Worm (Caenorhabditis elegans): Measurements from ENCODE around the gene zchc-1A.
A peak's percentile ranks its signal among the peaks of the same experiment; 100 is the strongest.

The zchc-1A gene

ce11 chrX:5174256-5174655 lies at the start of gene zchc-1A:
Gene zchc-1A, plus strand, starts transcription at chrX:5174369.
- TF ChIP-seq hmg-4 (GFP tag; optimal IDR thresholded peaks at IDR 0.05), result no peak
- no peak for TF ChIP-seq tra-4 (tag; optimal IDR thresholded peaks at IDR 0.05)
- TF ChIP-seq flt-1 (GFP tag; IDR thresholded peaks at IDR 0.05), result no peak
- no peak for TF ChIP-seq ama-1 (optimal IDR thresholded peaks at IDR 0.05)
- TF ChIP-seq tbx-37 (GFP tag; conservative IDR thresholded peaks at IDR 0.05), result no peak
- no peak for TF ChIP-seq B0310.2 (tag; optimal IDR thresholded peaks at IDR 0.05)
- TF ChIP-seq sea-1 (GFP tag; conservative IDR thresholded peaks at IDR 0.05), result no peak
- TF ChIP-seq pes-1 (GFP tag; IDR thresholded peaks at IDR 0.05), result no peak
- no peak for TF ChIP-seq F13C5.2 (tag; optimal IDR thresholded peaks at IDR 0.05)
- no peak for TF ChIP-seq hnd-1 (tag; optimal IDR thresholded peaks at IDR 0.05)
- TF ChIP-seq ceh-13 (GFP tag; optimal IDR thresholded peaks at IDR 0.05), result no peak
- no peak for TF ChIP-seq tbx-11 (GFP tag; IDR thresholded peaks at IDR 0.05)
- no peak for TF ChIP-seq ets-7 (tag; optimal IDR thresholded peaks at IDR 0.05)

ce11 chrX:5129447-5129846 lies 44.7 kb upstream of the zchc-1A start:
- TF ChIP-seq sea-1 (GFP tag; conservative IDR thresholded peaks at IDR 0.05) (no peak), B0310.2 (tag; optimal IDR thresholded peaks at IDR 0.05) (no peak), ets-7 (tag; optimal IDR thresholded peaks at IDR 0.05) (no peak), tbx-11 (GFP tag; IDR thresholded peaks at IDR 0.05) (no peak), flt-1 (GFP tag; IDR thresholded peaks at IDR 0.05) (no peak), tbx-37 (GFP tag; conservative IDR thresholded peaks at IDR 0.05) (no peak), scrt-1 (GFP tag; IDR thresholded peaks at IDR 0.05) (no peak), ceh-13 (GFP tag; optimal IDR thresholded peaks at IDR 0.05) (no peak), ceh-36 (tag; optimal IDR thresholded peaks at IDR 0.05) (no peak), tra-4 (tag; optimal IDR thresholded peaks at IDR 0.05) (no peak), hmbx-1 (tag; optimal IDR thresholded peaks at IDR 0.05) (no peak), hmg-4 (GFP tag; optimal IDR thresholded peaks at IDR 0.05) (no peak), aly-1 (tag; optimal IDR thresholded peaks at IDR 0.05) (no peak), F13C5.2 (tag; optimal IDR thresholded peaks at IDR 0.05) (no peak), hnd-1 (tag; optimal IDR thresholded peaks at IDR 0.05) (no peak), ama-1 (optimal IDR thresholded peaks at IDR 0.05) (no peak), pes-1 (GFP tag; IDR thresholded peaks at IDR 0.05) (no peak)

ce11 chrX:5131760-5132159 lies 42.4 kb upstream of the zchc-1A start:
- no peak for TF ChIP-seq hmbx-1 (tag; optimal IDR thresholded peaks at IDR 0.05)

ce11 chrX:5133980-5134379 lies 40.2 kb upstream of the zchc-1A start, which contains the start of gene tbc-7:
Gene tbc-7, plus strand, starts transcription at chrX:5134280.
- TF ChIP-seq ama-1 (optimal IDR thresholded peaks at IDR 0.05), result no peak
- TF ChIP-seq tbx-37 (GFP tag; conservative IDR thresholded peaks at IDR 0.05), result no peak
- TF ChIP-seq tra-4 (tag; optimal IDR thresholded peaks at IDR 0.05), result no peak
- TF ChIP-seq F13C5.2 (tag; optimal IDR thresholded peaks at IDR 0.05), result no peak
- TF ChIP-seq ceh-13 (GFP tag; optimal IDR thresholded peaks at IDR 0.05), result no peak
- TF ChIP-seq sea-1 (GFP tag; conservative IDR thresholded peaks at IDR 0.05), result no peak
- no peak for TF ChIP-seq ceh-36 (tag; optimal IDR thresholded peaks at IDR 0.05)
- no peak for TF ChIP-seq B0310.2 (tag; optimal IDR thresholded peaks at IDR 0.05)
- TF ChIP-seq hmg-4 (GFP tag; optimal IDR thresholded peaks at IDR 0.05), result no peak
- TF ChIP-seq flt-1 (GFP tag; IDR thresholded peaks at IDR 0.05), result no peak

ce11 chrX:5135548-5135947 lies 38.6 kb upstream of the zchc-1A start:
- TF ChIP-seq flt-1 (GFP tag; IDR thresholded peaks at IDR 0.05), result no peak
- no peak for TF ChIP-seq ama-1 (optimal IDR thresholded peaks at IDR 0.05)
- no peak for TF ChIP-seq aly-1 (tag; optimal IDR thresholded peaks at IDR 0.05)
- TF ChIP-seq scrt-1 (GFP tag; IDR thresholded peaks at IDR 0.05), result no peak
- TF ChIP-seq tbx-11 (GFP tag; IDR thresholded peaks at IDR 0.05), result no peak
- no peak for TF ChIP-seq F13C5.2 (tag; optimal IDR thresholded peaks at IDR 0.05)

ce11 chrX:5137716-5138470 lies 36.3 kb upstream of the zchc-1A start:
- TF ChIP-seq hnd-1 (tag; optimal IDR thresholded peaks at IDR 0.05), result no peak
- no peak for TF ChIP-seq tbx-37 (GFP tag; conservative IDR thresholded peaks at IDR 0.05)
- TF ChIP-seq hmg-4 (GFP tag; optimal IDR thresholded peaks at IDR 0.05), result no peak
- no peak for TF ChIP-seq aly-1 (tag; optimal IDR thresholded peaks at IDR 0.05)
- no peak for TF ChIP-seq ets-7 (tag; optimal IDR thresholded peaks at IDR 0.05)
- TF ChIP-seq tra-4 (tag; optimal IDR thresholded peaks at IDR 0.05), result no peak
- no peak for TF ChIP-seq pes-1 (GFP tag; IDR thresholded peaks at IDR 0.05)
- TF ChIP-seq F13C5.2 (tag; optimal IDR thresholded peaks at IDR 0.05), result no peak
- TF ChIP-seq ama-1 (optimal IDR thresholded peaks at IDR 0.05), result no peak
- TF ChIP-seq flt-1 (GFP tag; IDR thresholded peaks at IDR 0.05), result no peak

ce11 chrX:5140177-5140576 lies 34.0 kb upstream of the zchc-1A start:
- TF ChIP-seq flt-1 (GFP tag; IDR thresholded peaks at IDR 0.05) (no peak), F13C5.2 (tag; optimal IDR thresholded peaks at IDR 0.05) (peak; percentile 69), pes-1 (GFP tag; IDR thresholded peaks at IDR 0.05) (0 out of 2 replicates have a peak, but pooled peaks have one; percentile 33)

ce11 chrX:5142403-5142802 lies 31.8 kb upstream of the zchc-1A start:
- TF ChIP-seq B0310.2 (tag; optimal IDR thresholded peaks at IDR 0.05), result no peak
- no peak for TF ChIP-seq F13C5.2 (tag; optimal IDR thresholded peaks at IDR 0.05)
- TF ChIP-seq ceh-36 (tag; optimal IDR thresholded peaks at IDR 0.05), result no peak
- no peak for TF ChIP-seq tbx-37 (GFP tag; conservative IDR thresholded peaks at IDR 0.05)
- no peak for TF ChIP-seq hmg-4 (GFP tag; optimal IDR thresholded peaks at IDR 0.05)
- TF ChIP-seq ets-7 (tag; optimal IDR thresholded peaks at IDR 0.05), result no peak
- no peak for TF ChIP-seq scrt-1 (GFP tag; IDR thresholded peaks at IDR 0.05)
- TF ChIP-seq flt-1 (GFP tag; IDR thresholded peaks at IDR 0.05), result no peak
- no peak for TF ChIP-seq pes-1 (GFP tag; IDR thresholded peaks at IDR 0.05)
- TF ChIP-seq sea-1 (GFP tag; conservative IDR thresholded peaks at IDR 0.05), result no peak
- no peak for TF ChIP-seq ama-1 (optimal IDR thresholded peaks at IDR 0.05)
- no peak for TF ChIP-seq hmbx-1 (tag; optimal IDR thresholded peaks at IDR 0.05)
- no peak for TF ChIP-seq ceh-13 (GFP tag; optimal IDR thresholded peaks at IDR 0.05)
- TF ChIP-seq tra-4 (tag; optimal IDR thresholded peaks at IDR 0.05), result no peak
- TF ChIP-seq hnd-1 (tag; optimal IDR thresholded peaks at IDR 0.05), result no peak
- no peak for TF ChIP-seq tbx-11 (GFP tag; IDR thresholded peaks at IDR 0.05)
- no peak for TF ChIP-seq aly-1 (tag; optimal IDR thresholded peaks at IDR 0.05)
